Fruit fly (Drosophila melanogaster) whole organism, embryonic: ENCODE data around the gene Pebp1.

ENCODE experiments used
- Atf6 ChIP-seq: fragments of 200-800 bp; sonication (Bioruptor generic); IDR thresholded peaks from 2 replicates; pipeline ENCODE4 v1.3.6; 2022; ENCODE audit warnings: missing biosample characterization, missing genetic modification characterization
- B-H1 ChIP-seq: fragments of 200-800 bp; sonication (Bioruptor generic); IDR thresholded peaks from 3 replicates; pipeline ENCODE4 v1.3.6; 2022; ENCODE audit warnings: missing biosample characterization, missing genetic modification characterization
- BEAF-32 ChIP-seq: fragments of 200-800 bp; sonication (Bioruptor generic); optimal IDR thresholded peaks from 3 replicates; lab custom pipeline; 2017; ENCODE audit warnings: missing biosample characterization, missing genetic modification characterization, mild to moderate bottlenecking, moderate library complexity, missing genetic modification reagents
- Blimp-1 ChIP-seq: fragments of 200-800 bp; sonication (Bioruptor generic); optimal IDR thresholded peaks from 3 replicates; lab custom pipeline; 2018; ENCODE audit warnings: missing biosample characterization, missing genetic modification characterization, mild to moderate bottlenecking, moderate library complexity, missing genetic modification reagents
- CG10267 ChIP-seq: fragments of 200-800 bp; sonication (Bioruptor generic); optimal IDR thresholded peaks from 2 replicates; lab custom pipeline; 2018; ENCODE audit warnings: missing biosample characterization, mild to moderate bottlenecking, missing genetic modification characterization, moderate library complexity
- CG10366 ChIP-seq: fragments of 200-800 bp; sonication (Bioruptor generic); IDR thresholded peaks from 2 replicates; pipeline ENCODE4 v1.3.6; 2022; ENCODE audit warnings: missing biosample characterization, missing genetic modification characterization
- CG10431 ChIP-seq: fragments of 200-800 bp; sonication (Bioruptor generic); optimal IDR thresholded peaks from 3 replicates; lab custom pipeline; 2018; ENCODE audit warnings: missing biosample characterization, mild to moderate bottlenecking, missing genetic modification characterization
- CG11560 ChIP-seq: fragments of 200-800 bp; sonication (Bioruptor generic); IDR thresholded peaks from 3 replicates; pipeline ENCODE4 v1.3.6; 2022; ENCODE audit warnings: missing biosample characterization, missing genetic modification characterization
- CG13123 ChIP-seq: fragments of 200-800 bp; sonication (Bioruptor generic); optimal IDR thresholded peaks from 2 replicates; lab custom pipeline; 2016; ENCODE audit warnings: missing biosample characterization, missing genetic modification characterization
- CG13424 ChIP-seq: fragments of 200-800 bp; sonication (Bioruptor generic); optimal IDR thresholded peaks from 2 replicates; lab custom pipeline; 2019; ENCODE audit warnings: missing biosample characterization, mild to moderate bottlenecking, missing genetic modification characterization, moderate library complexity
- CG16813 ChIP-seq: fragments of 200-800 bp; sonication (Bioruptor generic); IDR thresholded peaks from 3 replicates; pipeline ENCODE4 v1.3.6; 2022; ENCODE audit warnings: missing biosample characterization, missing genetic modification characterization; ENCODE audit not compliant: partially characterized antibody
- CG17829 ChIP-seq: fragments of 200-800 bp; optimal IDR thresholded peaks from 2 replicates; lab custom pipeline; 2019; ENCODE audit warnings: missing biosample characterization, mild to moderate bottlenecking, missing genetic modification characterization, moderate library complexity
- CG18619 ChIP-seq: fragments of 200-800 bp; sonication (Bioruptor generic); optimal IDR thresholded peaks from 3 replicates; lab custom pipeline; 2017; ENCODE audit warnings: missing biosample characterization, mild to moderate bottlenecking, missing genetic modification characterization
- CG2712 ChIP-seq: fragments of 200-800 bp; optimal IDR thresholded peaks from 3 replicates; lab custom pipeline; 2019; ENCODE audit warnings: missing biosample characterization, mild to moderate bottlenecking, missing genetic modification characterization, moderate library complexity
- CG3163 ChIP-seq: fragments of 200-800 bp; sonication (Bioruptor generic); optimal IDR thresholded peaks from 3 replicates; lab custom pipeline; 2016; ENCODE audit warnings: missing biosample characterization, missing genetic modification characterization
- CG34224 ChIP-seq: fragments of 200-800 bp; sonication (Bioruptor generic); IDR thresholded peaks from 3 replicates; pipeline ENCODE4 v1.3.6; 2022; ENCODE audit warnings: missing biosample characterization, missing genetic modification characterization; ENCODE audit not compliant: partially characterized antibody
- CG34376 ChIP-seq: fragments of 200-800 bp; sonication (Bioruptor generic); optimal IDR thresholded peaks from 2 replicates; lab custom pipeline; 2018; ENCODE audit warnings: missing biosample characterization, mild to moderate bottlenecking, missing genetic modification characterization
- CG4617 ChIP-seq: fragments of 200-800 bp; sonication (Bioruptor generic); optimal IDR thresholded peaks from 3 replicates; lab custom pipeline; 2016; ENCODE audit warnings: missing biosample characterization, missing genetic modification characterization, borderline replicate concordance
- CG5180 ChIP-seq: fragments of 200-800 bp; sonication (Bioruptor generic); optimal IDR thresholded peaks from 3 replicates; lab custom pipeline; 2017; ENCODE audit warnings: missing biosample characterization, missing genetic modification characterization, mild to moderate bottlenecking, moderate library complexity, missing genetic modification reagents
- CG6854 ChIP-seq: fragments of 200-800 bp; sonication (Bioruptor generic); optimal IDR thresholded peaks from 3 replicates; lab custom pipeline; 2017; ENCODE audit warnings: missing biosample characterization, mild to moderate bottlenecking, missing genetic modification characterization
- CG8281 ChIP-seq: fragments of 200-800 bp; sonication (Bioruptor generic); optimal IDR thresholded peaks from 2 replicates; lab custom pipeline; 2018; ENCODE audit warnings: missing biosample characterization, mild to moderate bottlenecking, missing genetic modification characterization, moderate library complexity
- CG8924 ChIP-seq: fragments of 200-800 bp; optimal IDR thresholded peaks from 3 replicates; lab custom pipeline; 2019; ENCODE audit warnings: missing biosample characterization, mild to moderate bottlenecking, missing genetic modification characterization, moderate library complexity
- CG9932 ChIP-seq: fragments of 200-800 bp; sonication (Bioruptor generic); IDR thresholded peaks from 2 replicates; pipeline ENCODE4 v1.3.6; 2022; ENCODE audit warnings: missing biosample characterization, missing genetic modification characterization
- D19B ChIP-seq: fragments of 200-800 bp; sonication (Bioruptor generic); optimal IDR thresholded peaks from 2 replicates; lab custom pipeline; 2017; ENCODE audit warnings: missing biosample characterization, mild to moderate bottlenecking, missing genetic modification characterization
- Doc2 ChIP-seq: fragments of 200-800 bp; sonication (Bioruptor generic); IDR thresholded peaks from 2 replicates; pipeline ENCODE4 v1.3.6; 2022; ENCODE audit warnings: missing biosample characterization, missing genetic modification characterization
- Dp ChIP-seq: fragments of 200-800 bp; sonication (Bioruptor generic); optimal IDR thresholded peaks from 2 replicates; lab custom pipeline; 2018; ENCODE audit warnings: missing biosample characterization, mild to moderate bottlenecking, missing genetic modification characterization, moderate library complexity
- Dref ChIP-seq: fragments of 200-800 bp; sonication (Bioruptor generic); IDR thresholded peaks from 2 replicates; pipeline ENCODE4 v1.3.6; 2022; ENCODE audit warnings: missing biosample characterization, missing genetic modification characterization
- HHEX ChIP-seq: fragments of 200-800 bp; sonication (Bioruptor generic); optimal IDR thresholded peaks from 3 replicates; lab custom pipeline; 2017; ENCODE audit warnings: missing biosample characterization, mild to moderate bottlenecking, missing genetic modification characterization, missing genetic modification reagents
- HLH3B ChIP-seq: fragments of 200-800 bp; sonication (Bioruptor generic); IDR thresholded peaks from 2 replicates; pipeline ENCODE4 v1.3.6; 2022; ENCODE audit warnings: missing biosample characterization, missing genetic modification characterization
- Hmr ChIP-seq: fragments of 200-800 bp; sonication (Bioruptor generic); optimal IDR thresholded peaks from 3 replicates; lab custom pipeline; 2017; ENCODE audit warnings: mild to moderate bottlenecking, missing biosample characterization, missing genetic modification reagents, missing genetic modification characterization
- MESR4 ChIP-seq: fragments of 200-800 bp; sonication (Bioruptor generic); optimal IDR thresholded peaks from 2 replicates; lab custom pipeline; 2018; ENCODE audit warnings: missing biosample characterization, mild to moderate bottlenecking, missing genetic modification characterization, moderate library complexity
- Myb ChIP-seq: fragments of 200-800 bp; sonication (Bioruptor generic); optimal IDR thresholded peaks from 2 replicates; lab custom pipeline; 2016; ENCODE audit warnings: missing biosample characterization, missing genetic modification characterization
- Opbp ChIP-seq: fragments of 200-800 bp; sonication (Bioruptor generic); IDR thresholded peaks from 3 replicates; pipeline ENCODE4 v1.3.6; 2022; ENCODE audit warnings: missing biosample characterization, missing genetic modification characterization; ENCODE audit not compliant: partially characterized antibody
- Ravus ChIP-seq: fragments of 200-800 bp; sonication (Bioruptor generic); IDR thresholded peaks from 2 replicates; pipeline ENCODE4 v1.3.6; 2022; ENCODE audit warnings: missing biosample characterization, missing genetic modification characterization
- Tbp ChIP-seq: fragments of >200 bp; optimal IDR thresholded peaks from 2 replicates; lab custom pipeline; 2018; ENCODE audit warnings: missing biosample characterization, missing genetic modification characterization
- dan ChIP-seq: fragments of 200-800 bp; sonication (Bioruptor generic); IDR thresholded peaks from 2 replicates; pipeline ENCODE4 v1.3.6; 2022; ENCODE audit warnings: missing biosample characterization, missing genetic modification characterization
- dpn ChIP-seq, 2 experiments: fragments of 200-800 bp; sonication (Bioruptor generic); optimal IDR thresholded peaks; 3 replicates each; lab custom pipeline; 2016; ENCODE audit warnings: missing biosample characterization in 2 of 2, missing genetic modification characterization in 2 of 2
- fd64A ChIP-seq: fragments of 200-800 bp; sonication (Bioruptor generic); optimal IDR thresholded peaks from 3 replicates; lab custom pipeline; 2018; ENCODE audit warnings: missing biosample characterization, mild to moderate bottlenecking, missing genetic modification characterization
- grau ChIP-seq: fragments of 200-800 bp; optimal IDR thresholded peaks from 3 replicates; lab custom pipeline; 2019; ENCODE audit warnings: missing biosample characterization, mild to moderate bottlenecking, missing genetic modification characterization, moderate library complexity
- gro ChIP-seq: fragments of 200-800 bp; sonication (Bioruptor generic); optimal IDR thresholded peaks from 2 replicates; lab custom pipeline; 2016; ENCODE audit warnings: missing biosample characterization, missing genetic modification characterization
- gt ChIP-seq: fragments of 200-800 bp; sonication (Bioruptor generic); IDR thresholded peaks from 2 replicates; pipeline ENCODE4 v1.3.6; 2022; ENCODE audit warnings: missing biosample characterization, missing genetic modification characterization
- inv ChIP-seq: fragments of 200-800 bp; sonication (Bioruptor generic); IDR thresholded peaks from 2 replicates; pipeline ENCODE4 v1.3.6; 2022; ENCODE audit warnings: missing biosample characterization, missing genetic modification characterization; ENCODE audit not compliant: partially characterized antibody
- lov ChIP-seq, 2 experiments: fragments of 200-800 bp in 1 of 2; fragments of >200 bp in 1 of 2; sonication (Bioruptor generic) in 1 of 2; IDR thresholded peaks in 1 of 2; optimal IDR thresholded peaks in 1 of 2; 2 replicates in 1 of 2; 3 replicates in 1 of 2; pipeline versions ENCODE4 v1.3.6 to Lab custom; 2017 to 2022; ENCODE audit warnings: missing biosample characterization in 1 of 2, missing genetic modification characterization in 1 of 2
- p53 ChIP-seq: fragments of 200-800 bp; sonication (Bioruptor generic); optimal IDR thresholded peaks from 2 replicates; lab custom pipeline; 2016; ENCODE audit warnings: missing biosample characterization, missing genetic modification characterization
- phol ChIP-seq: fragments of 200-800 bp; sonication (Bioruptor generic); optimal IDR thresholded peaks from 3 replicates; lab custom pipeline; 2018; ENCODE audit warnings: missing biosample characterization, mild to moderate bottlenecking, missing genetic modification characterization, moderate library complexity
- row ChIP-seq: fragments of 200-800 bp; sonication (Bioruptor generic); IDR thresholded peaks from 3 replicates; pipeline ENCODE4 v1.3.6; 2022; ENCODE audit warnings: missing biosample characterization, missing genetic modification characterization
- sna ChIP-seq: fragments of 200-800 bp; sonication (Bioruptor generic); IDR thresholded peaks from 2 replicates; pipeline ENCODE4 v1.3.6; 2022; ENCODE audit warnings: missing biosample characterization, missing genetic modification characterization; ENCODE audit not compliant: partially characterized antibody
- so ChIP-seq: fragments of 200-800 bp; sonication (Bioruptor generic); IDR thresholded peaks from 3 replicates; pipeline ENCODE4 v1.3.6; 2022; ENCODE audit warnings: missing biosample characterization, missing genetic modification characterization
- wek ChIP-seq: fragments of 200-800 bp; sonication (Bioruptor generic); optimal IDR thresholded peaks from 3 replicates; lab custom pipeline; 2018; ENCODE audit warnings: missing biosample characterization, mild to moderate bottlenecking, missing genetic modification characterization, moderate library complexity
- wor ChIP-seq: fragments of 200-800 bp; sonication (Bioruptor generic); IDR thresholded peaks from 2 replicates; pipeline ENCODE4 v1.3.6; 2022; ENCODE audit warnings: missing biosample characterization, missing genetic modification characterization

Gene Pebp1

DNA sequence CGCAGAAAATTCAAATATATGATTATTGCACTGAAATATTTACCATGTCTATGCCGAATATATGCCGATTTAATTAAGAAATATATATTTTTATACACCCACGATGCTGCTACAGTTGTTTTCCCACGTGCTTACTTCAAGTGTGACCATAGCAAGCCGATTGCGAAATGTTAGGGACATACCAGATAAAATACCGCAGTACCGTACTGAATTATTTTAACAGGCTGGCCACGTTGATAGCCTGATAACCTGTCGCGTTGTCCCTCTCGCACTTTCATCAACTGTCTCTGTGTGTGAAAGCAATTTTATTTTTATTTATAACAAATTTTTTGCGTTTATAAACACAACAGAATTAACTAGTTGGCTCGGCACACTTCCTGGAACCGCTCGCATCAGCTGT is 44.9 kb upstream of the Pebp1 start, which contains the start of the genes Nop56 and mats (continued):
- TF ChIP-seq MESR4 (GFP tag; lab: Kevin White, UChicago) = peak; percentile 95
- no peak for TF ChIP-seq HLH3B (GFP tag; lab: Robert Waterston, UW)
- TF ChIP-seq dpn (GFP tag; optimal IDR thresholded peaks at IDR 0.05; lab: Kevin White, UChicago) = no peak
- TF ChIP-seq CG34376 (GFP tag; lab: Kevin White, UChicago) = peak; percentile 17
- TF ChIP-seq CG6854 (GFP tag; lab: Kevin White, UChicago) = no peak
- TF ChIP-seq row = peak; percentile 35; the same call in 1 of the 3 replicates
- peak; percentile 11 for TF ChIP-seq Myb (GFP tag; lab: Kevin White, UChicago)
- TF ChIP-seq CG13424 (tag; lab: Kevin White, UChicago) = peak; percentile 4
- no peak for TF ChIP-seq CG8281 (tag; lab: Kevin White, UChicago)
- TF ChIP-seq phol (tag; lab: Kevin White, UChicago) = peak; percentile 48
- no peak for TF ChIP-seq CG18619 (GFP tag; lab: Kevin White, UChicago)
- TF ChIP-seq gro (GFP tag; lab: Kevin White, UChicago) = peak; percentile 30
- peak; percentile 20 for TF ChIP-seq grau (tag; lab: Kevin White, UChicago)
- no peak for TF ChIP-seq p53
- TF ChIP-seq CG5180 (GFP tag; lab: Kevin White, UChicago) = peak; percentile 64
- TF ChIP-seq sna = 0 out of 2 replicates have a peak, but pooled peaks have one; percentile 28
- TF ChIP-seq wek (GFP tag; lab: Kevin White, UChicago) = peak; percentile 14
- TF ChIP-seq CG9932 (GFP tag; lab: Robert Waterston, UW) = no peak
- TF ChIP-seq Atf6 (GFP tag; lab: Robert Waterston, UW) = no peak
- no peak for TF ChIP-seq Ravus
- 0 out of 3 replicates have a peak, but pooled peaks have one; percentile 16 for TF ChIP-seq so (GFP tag; lab: Robert Waterston, UW)
- TF ChIP-seq CG8924 (tag; lab: Kevin White, UChicago) = peak; percentile 72
- TF ChIP-seq CG13123 (GFP tag; lab: Kevin White, UChicago) = no peak
- no peak for TF ChIP-seq CG10366
- TF ChIP-seq CG2712 (tag; lab: Kevin White, UChicago) = peak; percentile 45
- peak; percentile 94 for TF ChIP-seq CG4617 (GFP tag; lab: Kevin White, UChicago)
- no peak for TF ChIP-seq wor (GFP tag; lab: Robert Waterston, UW)
- TF ChIP-seq CG10267 (tag; lab: Kevin White, UChicago) = peak; percentile 62
- no peak for TF ChIP-seq Blimp-1 (GFP tag; lab: Kevin White, UChicago)
- TF ChIP-seq CG11560 (tag; lab: Robert Waterston, UW) = no peak
- no peak for TF ChIP-seq Doc2
- TF ChIP-seq Tbp (GFP tag; lab: Kevin White, UChicago) = peak; percentile 40
- no peak; the same call in 1 of the 2 replicates for TF ChIP-seq inv (GFP tag; lab: Robert Waterston, UW)
- TF ChIP-seq dan (GFP tag; lab: Robert Waterston, UW) = no peak
- TF ChIP-seq CG16813 (GFP tag; lab: Robert Waterston, UW) = no peak
- peak; percentile 48 for TF ChIP-seq BEAF-32
- TF ChIP-seq Hmr (GFP tag; lab: Kevin White, UChicago) = no peak
- no peak for TF ChIP-seq D19B (GFP tag; lab: Kevin White, UChicago)
- TF ChIP-seq CG17829 (tag; lab: Kevin White, UChicago) = peak; percentile 42
- no peak for TF ChIP-seq lov (optimal IDR thresholded peaks at IDR 0.05; lab: Kevin White, UChicago)
- no peak for TF ChIP-seq lov (GFP tag; IDR thresholded peaks at IDR 0.05; lab: Robert Waterston, UW)
- TF ChIP-seq CG3163 (GFP tag; lab: Kevin White, UChicago) = no peak
- TF ChIP-seq Dp = peak; percentile 31
- TF ChIP-seq gt (GFP tag; lab: Robert Waterston, UW) = no peak
- TF ChIP-seq Dref (GFP tag; lab: Robert Waterston, UW) = peak; percentile 37
- no peak for TF ChIP-seq fd64A (GFP tag; lab: Kevin White, UChicago)
- TF ChIP-seq Opbp (GFP tag; lab: Robert Waterston, UW) = peak; percentile 29; the same call in 1 of the 3 replicates
- no peak for TF ChIP-seq B-H1 (GFP tag; lab: Robert Waterston, UW)
- TF ChIP-seq HHEX (GFP tag; lab: Kevin White, UChicago) = no peak
- no peak for TF ChIP-seq CG10431
- peak; percentile 32; the same call in 1 of the 3 replicates for TF ChIP-seq CG34224 (GFP tag; lab: Robert Waterston, UW)
